Worm (Caenorhabditis elegans) whole organism, mixed stage, embryonic: Measurements from ENCODE around the gene abhd-3.1.

Experiments
- bed-3 ChIP-seq: fragments of 200-800 bp; sonication (Bioruptor generic); optimal IDR thresholded peaks from 3 replicates; lab custom pipeline; 2018; ENCODE audit warnings: mild to moderate bottlenecking, missing genetic modification characterization, moderate library complexity, missing compliant biosample characterization
- ceh-39 ChIP-seq: fragments of 150-350 bp; optimal IDR thresholded peaks from 2 replicates; lab custom pipeline; 2014; ENCODE audit warnings: missing biosample characterization, missing genetic modification characterization
- elt-3 ChIP-seq: fragments of 150-350 bp; optimal IDR thresholded peaks from 2 replicates; lab custom pipeline; 2014; ENCODE audit warnings: missing biosample characterization, missing genetic modification characterization
- lin-13 ChIP-seq: fragments of 150-350 bp; optimal IDR thresholded peaks from 2 replicates; lab custom pipeline; 2014; ENCODE audit warnings: missing biosample characterization, missing genetic modification characterization
- lsy-2 ChIP-seq: fragments of 150-350 bp; optimal IDR thresholded peaks from 2 replicates; lab custom pipeline; 2014; ENCODE audit warnings: missing biosample characterization, missing genetic modification characterization
- nhr-237 ChIP-seq: fragments of 150-350 bp; optimal IDR thresholded peaks from 2 replicates; lab custom pipeline; 2014; ENCODE audit warnings: missing biosample characterization, missing genetic modification characterization
- nhr-28 ChIP-seq: fragments of 150-350 bp; optimal IDR thresholded peaks from 2 replicates; lab custom pipeline; 2014; ENCODE audit warnings: missing biosample characterization, missing genetic modification characterization
- nhr-76 ChIP-seq: sonication (generic microtip); optimal IDR thresholded peaks from 2 replicates; lab custom pipeline; 2017; ENCODE audit warnings: missing biosample characterization, missing genetic modification characterization
- unc-39 ChIP-seq: fragments of 150-350 bp; optimal IDR thresholded peaks from 2 replicates; lab custom pipeline; 2014; ENCODE audit warnings: missing biosample characterization, missing genetic modification characterization
- unc-62 ChIP-seq: fragments of 150-350 bp; optimal IDR thresholded peaks from 2 replicates; lab custom pipeline; 2014; ENCODE audit warnings: missing biosample characterization, missing genetic modification reagents, missing genetic modification characterization
- ztf-11 ChIP-seq: fragments of 150-350 bp; optimal IDR thresholded peaks from 2 replicates; lab custom pipeline; 2014; ENCODE audit warnings: missing biosample characterization, missing genetic modification characterization

DNA sequence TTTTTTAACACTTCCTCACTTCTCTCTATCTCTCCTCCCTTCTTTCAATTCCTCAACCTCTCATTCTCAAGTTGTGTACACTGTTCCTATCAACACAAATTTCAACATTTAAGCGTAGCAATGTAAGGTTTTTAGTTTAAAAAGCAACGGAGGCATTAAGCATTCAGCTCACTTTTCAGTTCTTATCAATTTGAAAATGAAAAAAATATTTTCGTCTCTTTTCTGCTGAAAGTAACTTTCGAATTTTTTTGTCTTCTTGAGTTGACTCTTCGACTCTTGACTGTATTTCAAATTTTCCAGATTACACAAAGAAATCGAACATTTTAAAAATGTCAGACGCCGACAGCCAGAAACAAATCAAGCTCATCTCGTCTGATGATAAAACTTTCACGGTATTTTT is 31.4 kb upstream of the abhd-3.1 start, which contains the start of gene skr-4:
- TF ChIP-seq unc-62 (GFP tag; lab: Kevin White, UChicago) (no peak), nhr-237 (tag; lab: Kevin White, UChicago) (no peak), unc-39 (no peak), bed-3 (no peak), elt-3 (tag; lab: Kevin White, UChicago) (no peak), nhr-76 (no peak), lin-13 (tag; lab: Kevin White, UChicago) (no peak), ztf-11 (tag; lab: Kevin White, UChicago) (no peak), nhr-28 (tag; lab: Kevin White, UChicago) (no peak), ceh-39 (no peak), lsy-2 (no peak)
